Fruit fly (Drosophila melanogaster): Measurements from ENCODE around the gene CG5567.
"Not testable (repeated sequence)": the region's sequence is repeated elsewhere in the genome, so short reads cannot be mapped to it uniquely, and the experiment has no call there.

Gene CG5567

dm6 chr3L:17842892-17843703, at the start of gene CG5567:
TSS of gene CG5567 (minus strand) at chr3L:17843544.
- no peak for TF ChIP-seq CG9948 (tag; optimal IDR thresholded peaks at IDR 0.05)
- no peak for TF ChIP-seq CG8301 (tag; optimal IDR thresholded peaks at IDR 0.05)
- 0 out of 3 replicates have a peak, but pooled peaks have one; percentile 17 for TF ChIP-seq fd96Ca (GFP tag; IDR thresholded peaks at IDR 0.05)
- TF ChIP-seq Pif1A (GFP tag; optimal IDR thresholded peaks at IDR 0.05): no peak
- TF ChIP-seq D1 (tag; optimal IDR thresholded peaks at IDR 0.05): no peak
- TF ChIP-seq Ets98B (GFP tag; IDR thresholded peaks at IDR 0.05): no peak
- no peak for TF ChIP-seq CG15710 (tag; optimal IDR thresholded peaks at IDR 0.05)
- no peak for TF ChIP-seq Pif1B (GFP tag; optimal IDR thresholded peaks at IDR 0.05)
- no peak; the same call in 2 of the 3 replicates for TF ChIP-seq CG4496 (GFP tag; IDR thresholded peaks at IDR 0.05)
- peak; percentile 2 for TF ChIP-seq Snoo (tag; optimal IDR thresholded peaks at IDR 0.05)
- no peak for TF ChIP-seq rn (GFP tag; IDR thresholded peaks at IDR 0.05)
- TF ChIP-seq CG17806 (tag; optimal IDR thresholded peaks at IDR 0.05): peak; percentile 10
- TF ChIP-seq CG14655 (GFP tag; optimal IDR thresholded peaks at IDR 0.05): no peak
- no peak for TF ChIP-seq CG10348 (GFP tag; IDR thresholded peaks at IDR 0.05)
- TF ChIP-seq CG34367 (tag; optimal IDR thresholded peaks at IDR 0.05): no peak
- peak; percentile 38 for TF ChIP-seq EcR (GFP tag; optimal IDR thresholded peaks at IDR 0.05)
- 0 out of 2 replicates have a peak, but pooled peaks have one; percentile 33 for TF ChIP-seq CG32121 (GFP tag; IDR thresholded peaks at IDR 0.05)
- TF ChIP-seq CG8159 (tag; optimal IDR thresholded peaks at IDR 0.05): no peak
- TF ChIP-seq CG12605 (GFP tag; IDR thresholded peaks at IDR 0.05): 0 out of 2 replicates have a peak, but pooled peaks have one; percentile 19
- TF ChIP-seq gl (tag; optimal IDR thresholded peaks at IDR 0.05): no peak
- no peak for TF ChIP-seq CG13204 (GFP tag; optimal IDR thresholded peaks at IDR 0.05)

- TF ChIP-seq Pif1B (GFP tag; optimal IDR thresholded peaks at IDR 0.05) (no peak), CG14655 (GFP tag; optimal IDR thresholded peaks at IDR 0.05) (no peak), CG8159 (tag; optimal IDR thresholded peaks at IDR 0.05) (no peak), CG34367 (tag; optimal IDR thresholded peaks at IDR 0.05) (no peak), CG4496 (GFP tag; IDR thresholded peaks at IDR 0.05) (peak; percentile 53; the same call in 1 of the 3 replicates), CG9948 (tag; optimal IDR thresholded peaks at IDR 0.05) (no peak), CG15710 (tag; optimal IDR thresholded peaks at IDR 0.05) (no peak), EcR (GFP tag; optimal IDR thresholded peaks at IDR 0.05) (peak; percentile 62), Snoo (tag; optimal IDR thresholded peaks at IDR 0.05) (no peak)
Observed at dm6 chr3L:17887393-17887792, 44.0 kb upstream of the CG5567 start, which contains the start of gene CG7402. TSS of gene CG7402 (plus strand) at chr3L:17887705.

dm6 chr3L:17886545-17886944, 43.2 kb upstream of the CG5567 start, which contains the start of gene CG16775:
TSS of gene CG16775 (minus strand) at chr3L:17886645.
- TF ChIP-seq rn (GFP tag; IDR thresholded peaks at IDR 0.05): no peak

DNA sequence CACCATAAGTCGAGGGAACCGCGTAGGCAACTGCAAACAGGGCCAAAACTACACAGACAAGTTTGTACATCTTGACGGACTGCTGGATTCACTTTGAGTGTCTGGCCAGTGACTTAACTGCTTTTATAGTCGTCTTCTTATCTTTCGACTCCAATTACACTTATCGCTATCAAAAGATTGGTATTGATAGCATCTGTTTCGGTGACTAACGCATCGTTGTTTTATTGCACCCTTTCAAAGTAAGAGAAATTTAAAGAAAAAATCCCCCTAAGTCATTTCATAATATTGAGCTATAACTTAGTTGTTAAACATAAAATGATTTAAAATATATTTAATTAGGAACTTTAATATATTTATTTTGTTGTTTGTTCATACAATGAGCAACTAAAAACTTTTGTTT, 40.9 kb upstream of the CG5567 start, which contains the start of gene CG5506:
Gene CG5506, minus strand, starts transcription at position 101 of the 400 bp plus-strand sequence.
- TF ChIP-seq CG32121 (GFP tag; IDR thresholded peaks at IDR 0.05) (no peak), CG15710 (tag; optimal IDR thresholded peaks at IDR 0.05) (no peak), fd96Ca (GFP tag; IDR thresholded peaks at IDR 0.05) (no peak), Pif1A (GFP tag; optimal IDR thresholded peaks at IDR 0.05) (no peak), CG8301 (tag; optimal IDR thresholded peaks at IDR 0.05) (no peak), D1 (tag; optimal IDR thresholded peaks at IDR 0.05) (no peak), CG12605 (GFP tag; IDR thresholded peaks at IDR 0.05) (no peak), Pif1B (GFP tag; optimal IDR thresholded peaks at IDR 0.05) (no peak), CG34367 (tag; optimal IDR thresholded peaks at IDR 0.05) (no peak), EcR (GFP tag; optimal IDR thresholded peaks at IDR 0.05) (no peak), rn (GFP tag; IDR thresholded peaks at IDR 0.05) (no peak), CG4496 (GFP tag; IDR thresholded peaks at IDR 0.05) (no peak), CG14655 (GFP tag; optimal IDR thresholded peaks at IDR 0.05) (no peak), gl (tag; optimal IDR thresholded peaks at IDR 0.05) (no peak), CG8159 (tag; optimal IDR thresholded peaks at IDR 0.05) (no peak)

dm6 chr3L:17878781-17879360, 35.5 kb upstream of the CG5567 start, which contains the start of gene CG7408:
TSS of gene CG7408 (plus strand) at chr3L:17879096.
- no peak for TF ChIP-seq CG34367 (tag; optimal IDR thresholded peaks at IDR 0.05)
- TF ChIP-seq Snoo (tag; optimal IDR thresholded peaks at IDR 0.05): no peak
- TF ChIP-seq D1 (tag; optimal IDR thresholded peaks at IDR 0.05): peak; percentile 55
- TF ChIP-seq CG8301 (tag; optimal IDR thresholded peaks at IDR 0.05): no peak
- TF ChIP-seq CG4496 (GFP tag; IDR thresholded peaks at IDR 0.05): no peak
- TF ChIP-seq CG14655 (GFP tag; optimal IDR thresholded peaks at IDR 0.05): no peak

dm6 chr3L:17858174-17858573, 14.8 kb upstream of the CG5567 start, which contains the start of gene CG34002:
TSS of gene CG34002 (plus strand) at chr3L:17858474.
- TF ChIP-seq CG15710 (tag; optimal IDR thresholded peaks at IDR 0.05); EcR (GFP tag; optimal IDR thresholded peaks at IDR 0.05); Pif1A (GFP tag; optimal IDR thresholded peaks at IDR 0.05): not testable (repeated sequence)

Data from whole organism, pupa.